Fruit fly (Drosophila melanogaster): ENCODE data around the gene CG12111.

CG12111 gene

DNA sequence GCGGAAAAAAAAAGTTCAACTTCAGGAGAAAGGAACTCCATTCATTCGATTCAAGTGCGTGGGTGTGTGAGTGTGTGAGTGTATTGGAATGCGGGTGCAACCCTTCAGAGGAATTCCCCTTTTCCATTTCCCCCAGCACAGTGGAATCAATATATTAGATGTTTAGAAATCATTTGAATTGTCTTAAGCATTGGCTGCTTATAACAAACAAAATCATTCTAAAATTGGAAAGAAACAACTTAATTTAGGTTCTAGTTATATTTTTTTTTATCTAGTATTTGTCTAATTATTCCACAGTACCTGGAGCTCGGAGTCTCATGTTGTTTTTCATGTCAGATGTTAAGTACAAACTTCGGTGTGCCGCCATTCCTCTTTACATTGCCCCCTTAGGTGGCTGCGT, 31.8 kb downstream of the CG12111 start (continued):
- TF ChIP-seq nerfin-1 (tag; optimal IDR thresholded peaks at IDR 0.05) (peak; percentile 78), Doc2 (GFP tag; IDR thresholded peaks at IDR 0.05) (no peak), CG12299 (tag; optimal IDR thresholded peaks at IDR 0.05) (no peak), sisA (GFP tag; IDR thresholded peaks at IDR 0.05) (no peak; the same call in 1 of the 2 replicates), onecut (GFP tag; IDR thresholded peaks at IDR 0.05) (no peak), pnt (GFP tag; optimal IDR thresholded peaks at IDR 0.05) (no peak), tap (tag; optimal IDR thresholded peaks at IDR 0.05) (peak; percentile 5), CG10366 (GFP tag; IDR thresholded peaks at IDR 0.05) (peak; percentile 15; the same call in 1 of the 2 replicates), lmd (GFP tag; IDR thresholded peaks at IDR 0.05) (0 out of 2 replicates have a peak, but pooled peaks have one; percentile 17), pzg (GFP tag; optimal IDR thresholded peaks at IDR 0.05) (no peak), ken (GFP tag; IDR thresholded peaks at IDR 0.05) (no peak), gem (tag; optimal IDR thresholded peaks at IDR 0.05) (peak; percentile 43), dpn (GFP tag; optimal IDR thresholded peaks at IDR 0.05) (no peak), TFAM (GFP tag; optimal IDR thresholded peaks at IDR 0.05) (no peak), CG15269 (tag; optimal IDR thresholded peaks at IDR 0.05) (peak; percentile 11), Lhr (GFP tag; optimal IDR thresholded peaks at IDR 0.05) (no peak), hth (optimal IDR thresholded peaks at IDR 0.05) (no peak), Tbp (GFP tag; optimal IDR thresholded peaks at IDR 0.05) (no peak), CG7556 (GFP tag; optimal IDR thresholded peaks at IDR 0.05) (peak; percentile 5), Neu2 (GFP tag; optimal IDR thresholded peaks at IDR 0.05; ENCODE audit: borderline replicate concordance) (no peak), h (optimal IDR thresholded peaks at IDR 0.05) (no peak), CG17912 (GFP tag; optimal IDR thresholded peaks at IDR 0.05) (no peak), CG15601 (tag; optimal IDR thresholded peaks at IDR 0.05) (no peak), CG18599 (GFP tag; optimal IDR thresholded peaks at IDR 0.05) (peak; percentile 39), Drgx (GFP tag; IDR thresholded peaks at IDR 0.05) (peak; percentile 34; the same call in 1 of the 2 replicates), lab (GFP tag; optimal IDR thresholded peaks at IDR 0.05) (peak; percentile 29), CG9876 (GFP tag; optimal IDR thresholded peaks at IDR 0.05) (no peak), fu2 (GFP tag; optimal IDR thresholded peaks at IDR 0.05) (no peak), CG10267 (tag; optimal IDR thresholded peaks at IDR 0.05) (peak; percentile 6), Rfx (GFP tag; IDR thresholded peaks at IDR 0.05) (peak; percentile 45), CG10209 (GFP tag; optimal IDR thresholded peaks at IDR 0.05) (no peak), jigr1 (GFP tag; IDR thresholded peaks at IDR 0.05) (no peak), trh (GFP tag; optimal IDR thresholded peaks at IDR 0.05) (no peak), Doc3 (GFP tag; IDR thresholded peaks at IDR 0.05; ENCODE audit: partially characterized antibody) (no peak), dysf (GFP tag; IDR thresholded peaks at IDR 0.05) (0 out of 3 replicates have a peak, but pooled peaks have one; percentile 40), BtbVII (GFP tag; optimal IDR thresholded peaks at IDR 0.05) (peak; percentile 12), Hmr (GFP tag; optimal IDR thresholded peaks at IDR 0.05) (peak; percentile 8), CG17328 (GFP tag; IDR thresholded peaks at IDR 0.05) (peak; percentile 38; the same call in 1 of the 2 replicates), br (optimal IDR thresholded peaks at IDR 0.05) (no peak), Spps (tag; optimal IDR thresholded peaks at IDR 0.05) (no peak), CG1603 (tag; optimal IDR thresholded peaks at IDR 0.05) (peak; percentile 29), CG17361 (GFP tag; IDR thresholded peaks at IDR 0.05) (0 out of 3 replicates have a peak, but pooled peaks have one; percentile 10), Ptx1 (GFP tag; IDR thresholded peaks at IDR 0.05) (peak; percentile 33; the same call in 1 of the 2 replicates), CG15514 (GFP tag; optimal IDR thresholded peaks at IDR 0.05) (peak; percentile 1), ash1 (GFP tag; optimal IDR thresholded peaks at IDR 0.05) (no peak), Mes4 (GFP tag; optimal IDR thresholded peaks at IDR 0.05) (no peak), gro (GFP tag; optimal IDR thresholded peaks at IDR 0.05) (no peak)

Data from whole organism, embryonic.